Worm (Caenorhabditis elegans): ENCODE results near the gene C46F11.6.
"Not testable (repeated sequence)": the region's sequence is repeated elsewhere in the genome, so short reads cannot be mapped to it uniquely, and the experiment has no call there.

C46F11.6 gene

DNA sequence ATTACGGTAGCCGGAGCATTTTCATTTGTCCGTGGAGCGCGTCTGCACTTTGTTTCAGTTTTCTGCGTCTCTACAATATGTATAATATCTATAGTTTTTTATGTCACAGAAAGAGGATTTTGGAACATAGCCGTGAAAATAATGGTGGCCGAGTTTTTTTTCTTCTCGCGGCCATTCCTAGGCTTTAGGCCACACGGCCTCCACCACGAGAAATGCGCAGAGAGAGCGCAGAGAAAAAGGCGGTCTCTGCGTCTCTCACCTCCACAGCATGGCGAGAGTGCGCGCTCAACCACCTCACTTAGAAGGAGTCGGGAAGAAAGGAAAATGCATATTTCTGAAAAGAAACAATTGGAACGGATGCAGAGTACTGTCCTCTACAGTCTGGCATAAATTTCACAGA is 25.2 kb upstream of the C46F11.6 start (continued):
- peak; percentile 69; the same call in 1 of the 2 replicates for TF ChIP-seq lin-29 (GFP tag; IDR thresholded peaks at IDR 0.05)
- peak; percentile 44; the same call in 1 of the 2 replicates for TF ChIP-seq lin-1 (GFP tag; IDR thresholded peaks at IDR 0.05)
- TF ChIP-seq pha-4 (GFP tag; IDR thresholded peaks at IDR 0.05) = 0 out of 2 replicates have a peak, but pooled peaks have one; percentile 39
- not testable (repeated sequence) for TF ChIP-seq pha-4 (tag; optimal IDR thresholded peaks at IDR 0.05)
- 0 out of 2 replicates have a peak, but pooled peaks have one; percentile 65 for TF ChIP-seq dmd-9 (GFP tag; IDR thresholded peaks at IDR 0.05)
- peak; percentile 88 for TF ChIP-seq hmg-1.1 (GFP tag; IDR thresholded peaks at IDR 0.05)
- TF ChIP-seq rbr-2 (tag; optimal IDR thresholded peaks at IDR 0.05) = peak; percentile 20
- TF ChIP-seq nhr-42 (GFP tag; IDR thresholded peaks at IDR 0.05) = peak; percentile 70; the same call in 1 of the 2 replicates

ce11 chrIII:3694572-3694971 is 24.3 kb upstream of the C46F11.6 start, which contains the start of gene npr-15:
Gene npr-15 (minus strand): TSS chrIII:3694672.
- TF ChIP-seq ZK337.2 (GFP tag; IDR thresholded peaks at IDR 0.05) = no peak
- no peak for TF ChIP-seq ceh-32 (tag; optimal IDR thresholded peaks at IDR 0.05; ENCODE audit: poor library complexity)
- TF ChIP-seq sdz-12 (GFP tag; optimal IDR thresholded peaks at IDR 0.05) = no peak
- no peak for TF ChIP-seq madf-5 (GFP tag; IDR thresholded peaks at IDR 0.05)
- TF ChIP-seq attf-4 (tag; optimal IDR thresholded peaks at IDR 0.05) = no peak
- TF ChIP-seq ama-1 (optimal IDR thresholded peaks at IDR 0.05) = no peak
- TF ChIP-seq lin-39 (tag; optimal IDR thresholded peaks at IDR 0.05) = no peak
- TF ChIP-seq lin-15B (tag; optimal IDR thresholded peaks at IDR 0.05) = no peak
- no peak for TF ChIP-seq saeg-2 (GFP tag; IDR thresholded peaks at IDR 0.05)
- TF ChIP-seq arid-1 (GFP tag; conservative IDR thresholded peaks at IDR 0.05) = no peak
- no peak for TF ChIP-seq T26A8.4 (GFP tag; IDR thresholded peaks at IDR 0.05)

ce11 chrIII:3692516-3692915 is 22.3 kb upstream of the C46F11.6 start:
- TF ChIP-seq aha-1 (tag) (peak; percentile 70), duxl-1 (tag; optimal IDR thresholded peaks at IDR 0.05; ENCODE audit: poor library complexity) (no peak)

ce11 chrIII:3682869-3683403 is 12.7 kb upstream of the C46F11.6 start:
- TF ChIP-seq lin-29 (GFP tag; IDR thresholded peaks at IDR 0.05) (no peak), dve-1 (tag; optimal IDR thresholded peaks at IDR 0.05; ENCODE audit: insufficient read depth) (peak; percentile 0), aha-1 (tag) (peak; percentile 91)

- peak; percentile 48 for TF ChIP-seq aha-1 (tag)
- TF ChIP-seq egl-27 (tag; optimal IDR thresholded peaks at IDR 0.05) = no peak
- TF ChIP-seq rbr-2 (tag; optimal IDR thresholded peaks at IDR 0.05) = peak; percentile 31
- TF ChIP-seq ztf-11 (tag; optimal IDR thresholded peaks at IDR 0.05) = no peak
- TF ChIP-seq spr-3 (GFP tag; optimal IDR thresholded peaks at IDR 0.05) = no peak
- no peak for TF ChIP-seq nhr-6 (tag; optimal IDR thresholded peaks at IDR 0.05)
- TF ChIP-seq mep-1 (tag; optimal IDR thresholded peaks at IDR 0.05) = peak; percentile 17
- no peak for TF ChIP-seq zfp-3 (GFP tag; conservative IDR thresholded peaks at IDR 0.05)
- no peak for TF ChIP-seq php-3 (GFP tag; IDR thresholded peaks at IDR 0.05)
- no peak for TF ChIP-seq sdz-12 (GFP tag; optimal IDR thresholded peaks at IDR 0.05)
- no peak for TF ChIP-seq ceh-62 (tag; optimal IDR thresholded peaks at IDR 0.05)
- TF ChIP-seq mdl-1 (tag; optimal IDR thresholded peaks at IDR 0.05) = no peak
- TF ChIP-seq Y75B8A.6 (GFP tag; IDR thresholded peaks at IDR 0.05) = no peak
- no peak for TF ChIP-seq ceh-32 (tag; optimal IDR thresholded peaks at IDR 0.05; ENCODE audit: poor library complexity)
- TF ChIP-seq spr-1 (tag; optimal IDR thresholded peaks at IDR 0.05) = no peak
- TF ChIP-seq lir-3 (tag; optimal IDR thresholded peaks at IDR 0.05) = no peak
- no peak for TF ChIP-seq D1046.2 (GFP tag; IDR thresholded peaks at IDR 0.05)
- TF ChIP-seq nhr-102 (tag; optimal IDR thresholded peaks at IDR 0.05) = no peak
- no peak for TF ChIP-seq daf-12 (tag; optimal IDR thresholded peaks at IDR 0.05)
- no peak for TF ChIP-seq vab-7 (GFP tag; IDR thresholded peaks at IDR 0.05)
- no peak for TF ChIP-seq arid-1 (GFP tag; conservative IDR thresholded peaks at IDR 0.05)
- TF ChIP-seq tag-97 (GFP tag; IDR thresholded peaks at IDR 0.05) = no peak
- no peak for TF ChIP-seq set-16 (GFP tag; IDR thresholded peaks at IDR 0.05)
- no peak for TF ChIP-seq snpc-4 (tag; optimal IDR thresholded peaks at IDR 0.05)
- no peak for TF ChIP-seq nhr-111 (GFP tag; optimal IDR thresholded peaks at IDR 0.05)
- peak in 1 of 2 experiments; percentile 8 for TF ChIP-seq unc-62 (GFP tag; optimal IDR thresholded peaks at IDR 0.05 in 1 of 2)
- no peak for TF ChIP-seq unc-62 (tag; optimal IDR thresholded peaks at IDR 0.05)
Observed at ce11 chrIII:3681351-3681938, 11.2 kb upstream of the C46F11.6 start.

All from whole organism, L4 larva.